Fruit fly (Drosophila melanogaster) whole organism, embryonic: Measurements from ENCODE around the gene bb8.

Experiments
- CG10147 ChIP-seq: fragments of 200-800 bp; sonication (Bioruptor generic); optimal IDR thresholded peaks from 2 replicates; lab custom pipeline; 2019; ENCODE audit warnings: missing biosample characterization, mild to moderate bottlenecking, missing genetic modification characterization, moderate library complexity
- CG10431 ChIP-seq: fragments of 200-800 bp; sonication (Bioruptor generic); optimal IDR thresholded peaks from 3 replicates; lab custom pipeline; 2018; ENCODE audit warnings: missing biosample characterization, mild to moderate bottlenecking, missing genetic modification characterization
- CG10654 ChIP-seq: fragments of 200-800 bp; sonication (Bioruptor generic); optimal IDR thresholded peaks from 2 replicates; lab custom pipeline; 2016; ENCODE audit warnings: missing biosample characterization, missing genetic modification characterization
- CG11247 ChIP-seq: fragments of 200-800 bp; sonication (Bioruptor generic); IDR thresholded peaks from 2 replicates; pipeline ENCODE4 v1.3.6; 2022; ENCODE audit warnings: missing biosample characterization, missing genetic modification characterization
- CG12104 ChIP-seq: fragments of 200-800 bp; sonication (Bioruptor generic); optimal IDR thresholded peaks from 3 replicates; lab custom pipeline; 2016; ENCODE audit warnings: missing biosample characterization, missing genetic modification characterization
- CG12744 ChIP-seq: fragments of 200-800 bp; sonication (Bioruptor generic); optimal IDR thresholded peaks from 2 replicates; lab custom pipeline; 2016; ENCODE audit warnings: missing biosample characterization, missing genetic modification characterization
- CG12769 ChIP-seq: fragments of 200-800 bp; sonication (Bioruptor generic); optimal IDR thresholded peaks from 2 replicates; lab custom pipeline; 2019; ENCODE audit warnings: missing biosample characterization, mild to moderate bottlenecking, missing genetic modification characterization, moderate library complexity
- CG13123 ChIP-seq: fragments of 200-800 bp; sonication (Bioruptor generic); optimal IDR thresholded peaks from 2 replicates; lab custom pipeline; 2016; ENCODE audit warnings: missing biosample characterization, missing genetic modification characterization
- CG14441 ChIP-seq: fragments of 200-800 bp; sonication (Bioruptor generic); IDR thresholded peaks from 2 replicates; pipeline ENCODE4 v1.3.6; 2022; ENCODE audit warnings: missing biosample characterization, missing genetic modification characterization
- CG14710 ChIP-seq: fragments of 200-800 bp; sonication (Bioruptor generic); optimal IDR thresholded peaks from 3 replicates; lab custom pipeline; 2019; ENCODE audit warnings: missing biosample characterization, mild to moderate bottlenecking, missing genetic modification characterization, moderate library complexity
- CG15269 ChIP-seq: fragments of 200-800 bp; sonication (Bioruptor generic); optimal IDR thresholded peaks from 2 replicates; lab custom pipeline; 2018; ENCODE audit warnings: missing biosample characterization, mild to moderate bottlenecking, missing genetic modification characterization, moderate library complexity
- CG15696 ChIP-seq: fragments of 200-800 bp; sonication (Bioruptor generic); optimal IDR thresholded peaks from 2 replicates; lab custom pipeline; 2019; ENCODE audit warnings: missing biosample characterization, mild to moderate bottlenecking, missing genetic modification characterization, moderate library complexity
- CG18262 ChIP-seq: fragments of 200-800 bp; optimal IDR thresholded peaks from 3 replicates; lab custom pipeline; 2019; ENCODE audit warnings: missing biosample characterization, mild to moderate bottlenecking, missing genetic modification characterization, moderate library complexity
- CG43689 ChIP-seq: fragments of 200-800 bp; sonication (Bioruptor generic); IDR thresholded peaks from 2 replicates; pipeline ENCODE4 v1.3.6; 2022; ENCODE audit warnings: missing biosample characterization, missing genetic modification characterization
- CG4854 ChIP-seq: fragments of 200-800 bp; sonication (Bioruptor generic); optimal IDR thresholded peaks from 2 replicates; lab custom pipeline; 2016; ENCODE audit warnings: missing biosample characterization, missing genetic modification characterization, inconsistent platforms
- CG6683 ChIP-seq: fragments of 200-800 bp; sonication (Bioruptor generic); optimal IDR thresholded peaks from 2 replicates; lab custom pipeline; 2017; ENCODE audit warnings: missing biosample characterization, mild to moderate bottlenecking, missing genetic modification characterization, missing genetic modification reagents
- CG7357 ChIP-seq: fragments of 200-800 bp; sonication (Bioruptor generic); IDR thresholded peaks from 3 replicates; pipeline ENCODE4 v1.3.6; 2022; ENCODE audit warnings: missing biosample characterization, missing genetic modification characterization
- CG8290 ChIP-seq, 3 experiments: fragments of 200-800 bp; sonication (Bioruptor generic); optimal IDR thresholded peaks; 2 replicates each; lab custom pipeline; 2016 to 2019; ENCODE audit warnings: missing biosample characterization in 3 of 3, missing genetic modification characterization in 3 of 3, mild to moderate bottlenecking in 2 of 3, moderate library complexity in 1 of 3
- CG9876 ChIP-seq: fragments of 200-800 bp; sonication (Bioruptor generic); optimal IDR thresholded peaks from 2 replicates; lab custom pipeline; 2016; ENCODE audit warnings: missing biosample characterization, missing genetic modification characterization
- Chrac-16 ChIP-seq: fragments of 200-800 bp; sonication (Bioruptor generic); optimal IDR thresholded peaks from 3 replicates; lab custom pipeline; 2016; ENCODE audit warnings: missing biosample characterization, missing genetic modification characterization
- CoRest ChIP-seq: fragments of 200-800 bp; sonication (Bioruptor generic); optimal IDR thresholded peaks from 3 replicates; lab custom pipeline; 2018; ENCODE audit warnings: missing biosample characterization, mild to moderate bottlenecking, missing genetic modification characterization, moderate library complexity
- Gsc ChIP-seq: fragments of 200-800 bp; sonication (Bioruptor generic); IDR thresholded peaks from 2 replicates; pipeline ENCODE4 v1.3.6; 2022; ENCODE audit warnings: missing biosample characterization, missing genetic modification characterization
- H15 ChIP-seq: fragments of 200-800 bp; sonication (Bioruptor generic); IDR thresholded peaks from 3 replicates; pipeline ENCODE4 v1.3.6; 2022; ENCODE audit warnings: missing biosample characterization, missing genetic modification characterization
- HHEX ChIP-seq: fragments of 200-800 bp; sonication (Bioruptor generic); optimal IDR thresholded peaks from 3 replicates; lab custom pipeline; 2017; ENCODE audit warnings: missing biosample characterization, mild to moderate bottlenecking, missing genetic modification characterization, missing genetic modification reagents
- Hr51 ChIP-seq, 2 experiments: fragments of 200-800 bp; sonication (Bioruptor generic); optimal IDR thresholded peaks; 2 replicates in 1 of 2; 3 replicates in 1 of 2; lab custom pipeline; 2016 to 2018; ENCODE audit warnings: missing biosample characterization in 2 of 2, missing genetic modification characterization in 2 of 2, mild to moderate bottlenecking in 1 of 2, moderate library complexity in 1 of 2
- Hr78 ChIP-seq, 2 experiments: fragments of 200-800 bp in 1 of 2; fragments of >200 bp in 1 of 2; sonication (Bioruptor generic) in 1 of 2; optimal IDR thresholded peaks; 2 replicates each; lab custom pipeline; 2017 to 2019; ENCODE audit warnings: missing biosample characterization in 2 of 2, missing genetic modification characterization in 2 of 2, mild to moderate bottlenecking in 1 of 2, moderate library complexity in 1 of 2
- MBD-R2 ChIP-seq: fragments of 200-800 bp; sonication (Bioruptor generic); IDR thresholded peaks from 2 replicates; pipeline ENCODE4 v1.3.6; 2022; ENCODE audit warnings: missing biosample characterization, missing genetic modification characterization
- Max ChIP-seq: fragments of 200-800 bp; sonication (Bioruptor generic); optimal IDR thresholded peaks from 2 replicates; lab custom pipeline; 2016; ENCODE audit warnings: missing biosample characterization, mild to moderate bottlenecking, missing genetic modification characterization
- NfI ChIP-seq: fragments of 200-800 bp; sonication (Bioruptor generic); optimal IDR thresholded peaks from 3 replicates; lab custom pipeline; 2018; ENCODE audit warnings: missing biosample characterization, mild to moderate bottlenecking, missing genetic modification characterization, moderate library complexity
- Ptx1 ChIP-seq: fragments of 200-800 bp; sonication (Bioruptor generic); IDR thresholded peaks from 2 replicates; pipeline ENCODE4 v1.3.6; 2022; ENCODE audit warnings: missing biosample characterization, missing genetic modification characterization
- Six4 ChIP-seq: fragments of 200-800 bp; sonication (Bioruptor generic); optimal IDR thresholded peaks from 2 replicates; lab custom pipeline; 2016; ENCODE audit warnings: missing biosample characterization, missing genetic modification characterization
- Ssrp ChIP-seq: fragments of 200-800 bp; sonication (Bioruptor generic); optimal IDR thresholded peaks from 2 replicates; lab custom pipeline; 2018; ENCODE audit warnings: missing biosample characterization, mild to moderate bottlenecking, missing genetic modification characterization, moderate library complexity
- ap ChIP-seq: fragments of 200-800 bp; sonication (Bioruptor generic); IDR thresholded peaks from 2 replicates; pipeline ENCODE4 v1.3.6; 2022; ENCODE audit warnings: missing biosample characterization, missing genetic modification characterization
- ase ChIP-seq: fragments of 200-800 bp; sonication (Bioruptor generic); IDR thresholded peaks from 3 replicates; pipeline ENCODE4 v1.3.6; 2022; ENCODE audit warnings: missing biosample characterization, missing genetic modification characterization
- btn ChIP-seq: fragments of 200-800 bp; sonication (Bioruptor generic); optimal IDR thresholded peaks from 2 replicates; lab custom pipeline; 2016; ENCODE audit warnings: missing biosample characterization, missing genetic modification characterization
- chn ChIP-seq: fragments of 200-800 bp; sonication (Bioruptor generic); optimal IDR thresholded peaks from 2 replicates; lab custom pipeline; 2016; ENCODE audit warnings: missing biosample characterization, missing genetic modification characterization
- dmrt99B ChIP-seq: fragments of 200-800 bp; sonication (Bioruptor generic); optimal IDR thresholded peaks from 2 replicates; lab custom pipeline; 2018; ENCODE audit warnings: missing biosample characterization, mild to moderate bottlenecking, missing genetic modification characterization, moderate library complexity
- ewg ChIP-seq: fragments of 200-800 bp; sonication (Bioruptor generic); optimal IDR thresholded peaks from 3 replicates; lab custom pipeline; 2017; ENCODE audit warnings: mild to moderate bottlenecking, missing biosample characterization, missing genetic modification reagents, missing genetic modification characterization
- fru ChIP-seq: fragments of >200 bp; optimal IDR thresholded peaks from 2 replicates; lab custom pipeline; 2017
- grau ChIP-seq: fragments of 200-800 bp; optimal IDR thresholded peaks from 3 replicates; lab custom pipeline; 2019; ENCODE audit warnings: missing biosample characterization, mild to moderate bottlenecking, missing genetic modification characterization, moderate library complexity
- mam ChIP-seq: fragments of 200-800 bp; sonication (Bioruptor generic); optimal IDR thresholded peaks from 3 replicates; lab custom pipeline; 2016; ENCODE audit warnings: missing biosample characterization, missing genetic modification characterization
- ro ChIP-seq: fragments of 200-800 bp; sonication (Bioruptor generic); IDR thresholded peaks from 2 replicates; pipeline ENCODE4 v1.3.6; 2022; ENCODE audit warnings: missing biosample characterization, missing genetic modification characterization
- row ChIP-seq: fragments of 200-800 bp; sonication (Bioruptor generic); IDR thresholded peaks from 3 replicates; pipeline ENCODE4 v1.3.6; 2022; ENCODE audit warnings: missing biosample characterization, missing genetic modification characterization
- sr ChIP-seq: fragments of 200-800 bp; sonication (Bioruptor generic); IDR thresholded peaks from 3 replicates; pipeline ENCODE4 v1.3.6; 2022; ENCODE audit warnings: missing biosample characterization, missing genetic modification characterization
- stc ChIP-seq: fragments of 200-800 bp; sonication (Bioruptor generic); IDR thresholded peaks from 2 replicates; pipeline ENCODE4 v1.3.6; 2022; ENCODE audit warnings: missing biosample characterization, missing genetic modification characterization
- stwl ChIP-seq: fragments of 200-800 bp; sonication (Bioruptor generic); optimal IDR thresholded peaks from 3 replicates; lab custom pipeline; 2018; ENCODE audit warnings: missing biosample characterization, mild to moderate bottlenecking, missing genetic modification characterization, moderate library complexity
- tap ChIP-seq: fragments of 200-800 bp; optimal IDR thresholded peaks from 3 replicates; lab custom pipeline; 2019; ENCODE audit warnings: missing biosample characterization, mild to moderate bottlenecking, missing genetic modification characterization, moderate library complexity
- ttk ChIP-seq: fragments of 200-800 bp; sonication (Bioruptor generic); IDR thresholded peaks from 2 replicates; pipeline ENCODE4 v2.1.2; 2022; ENCODE audit warnings: missing biosample characterization, missing genetic modification characterization
- tup ChIP-seq: fragments of 200-800 bp; sonication (Bioruptor generic); optimal IDR thresholded peaks from 2 replicates; lab custom pipeline; 2016; ENCODE audit warnings: missing biosample characterization, mild to moderate bottlenecking, missing genetic modification characterization, moderate library complexity
- vvl ChIP-seq: fragments of 200-800 bp; sonication (Bioruptor generic); IDR thresholded peaks from 2 replicates; pipeline ENCODE4 v1.3.6; 2022; ENCODE audit warnings: missing biosample characterization, missing genetic modification characterization

The bb8 gene

DNA sequence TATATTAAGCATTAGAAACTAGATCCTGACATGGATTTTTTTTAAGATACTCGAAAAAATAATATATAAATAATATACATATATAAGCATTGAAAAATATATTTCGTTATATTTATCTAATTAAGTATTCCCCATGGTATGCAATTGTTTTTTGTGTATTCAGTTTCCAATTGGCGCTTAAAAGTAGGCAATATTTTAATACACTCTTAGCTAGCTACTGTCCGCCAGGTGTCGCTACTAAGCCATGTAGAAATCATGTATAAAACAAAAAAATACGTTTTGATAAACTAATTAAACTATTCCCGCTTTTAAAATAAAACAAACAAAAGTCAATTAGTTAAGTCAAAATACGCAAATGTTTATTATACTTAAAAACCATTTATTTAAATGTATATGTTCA, 41.3 kb upstream of the bb8 start (continued):
- TF ChIP-seq ase (GFP tag; lab: Robert Waterston, UW) (peak; percentile 45; the same call in 1 of the 3 replicates), CG10431 (GFP tag; lab: Kevin White, UChicago) (peak; percentile 57), CG15696 (tag; lab: Kevin White, UChicago) (peak; percentile 74), ap (GFP tag; lab: Robert Waterston, UW) (0 out of 2 replicates have a peak, but pooled peaks have one; percentile 13), ttk (0 out of 2 replicates have a peak, but pooled peaks have one; percentile 19), CG14710 (tag; lab: Kevin White, UChicago) (peak; percentile 68), CG18262 (peak; percentile 57), CG12744 (no peak), CG10147 (GFP tag; lab: Kevin White, UChicago) (peak; percentile 12), CG11247 (GFP tag; lab: Robert Waterston, UW) (0 out of 2 replicates have a peak, but pooled peaks have one; percentile 7), chn (GFP tag; lab: Kevin White, UChicago) (peak; percentile 50), CG9876 (no peak), MBD-R2 (GFP tag; lab: Robert Waterston, UW) (no peak), stc (GFP tag; lab: Robert Waterston, UW) (peak; percentile 41; the same call in 1 of the 2 replicates), mam (peak; percentile 9), CG12104 (GFP tag; lab: Kevin White, UChicago) (peak; percentile 79), CG43689 (GFP tag; lab: Robert Waterston, UW) (0 out of 2 replicates have a peak, but pooled peaks have one; percentile 7), CG7357 (GFP tag; lab: Robert Waterston, UW) (no peak), sr (no peak), ro (GFP tag; lab: Robert Waterston, UW) (no peak), vvl (GFP tag; lab: Robert Waterston, UW) (peak; percentile 68), CoRest (peak; percentile 13), Hr51 (GFP tag; optimal IDR thresholded peaks at IDR 0.05; lab: Kevin White, UChicago) (peak in 1 of 2 experiments; percentile 56), row (no peak), NfI (GFP tag; lab: Kevin White, UChicago) (peak; percentile 77), Chrac-16 (GFP tag; lab: Kevin White, UChicago) (peak; percentile 7), Ptx1 (GFP tag; lab: Robert Waterston, UW) (peak; percentile 18; the same call in 1 of the 2 replicates), dmrt99B (peak; percentile 38), CG4854 (peak; percentile 41), Ssrp (tag; lab: Kevin White, UChicago) (no peak), btn (GFP tag; lab: Kevin White, UChicago) (peak; percentile 1), stwl (tag; lab: Kevin White, UChicago) (peak; percentile 73), Gsc (GFP tag; lab: Robert Waterston, UW) (no peak), CG6683 (GFP tag; lab: Kevin White, UChicago) (peak; percentile 7), CG8290 (GFP tag; optimal IDR thresholded peaks at IDR 0.05; lab: Kevin White, UChicago) (peak; percentile 47), CG8290 (tag; optimal IDR thresholded peaks at IDR 0.05; lab: Kevin White, UChicago) (peak in 1 of 2 experiments; percentile 63), Six4 (GFP tag; lab: Kevin White, UChicago) (peak; percentile 21), Max (GFP tag; lab: Kevin White, UChicago) (peak; percentile 45), ewg (GFP tag; lab: Kevin White, UChicago) (peak; percentile 47), tap (peak; percentile 53), HHEX (peak; percentile 41), grau (tag; lab: Kevin White, UChicago) (peak; percentile 51), CG10654 (GFP tag; lab: Kevin White, UChicago) (peak; percentile 37), fru (lab: Kevin White, UChicago) (no peak), CG12769 (tag; lab: Kevin White, UChicago) (no peak), Hr78 (GFP tag; optimal IDR thresholded peaks at IDR 0.05; lab: Kevin White, UChicago) (no peak), CG14441 (peak; percentile 28; the same call in 1 of the 2 replicates), H15 (GFP tag; lab: Robert Waterston, UW) (0 out of 3 replicates have a peak, but pooled peaks have one; percentile 38), CG13123 (GFP tag; lab: Kevin White, UChicago) (peak; percentile 17), tup (GFP tag; lab: Kevin White, UChicago) (no peak), CG15269 (tag; lab: Kevin White, UChicago) (peak; percentile 53)
